Fruit fly (Drosophila melanogaster) whole organism, embryonic: ENCODE data around the gene MED14.

Experiments
- Bdp1 ChIP-seq: fragments of 200-800 bp; sonication (Bioruptor generic); optimal IDR thresholded peaks from 3 replicates; lab custom pipeline; 2016; ENCODE audit warnings: missing biosample characterization, missing genetic modification characterization
- CG10267 ChIP-seq: fragments of 200-800 bp; sonication (Bioruptor generic); optimal IDR thresholded peaks from 2 replicates; lab custom pipeline; 2018; ENCODE audit warnings: missing biosample characterization, mild to moderate bottlenecking, missing genetic modification characterization, moderate library complexity
- CG10366 ChIP-seq: fragments of 200-800 bp; sonication (Bioruptor generic); IDR thresholded peaks from 2 replicates; pipeline ENCODE4 v1.3.6; 2022; ENCODE audit warnings: missing biosample characterization, missing genetic modification characterization
- CG16813 ChIP-seq: fragments of 200-800 bp; sonication (Bioruptor generic); IDR thresholded peaks from 3 replicates; pipeline ENCODE4 v1.3.6; 2022; ENCODE audit warnings: missing biosample characterization, missing genetic modification characterization; ENCODE audit not compliant: partially characterized antibody
- CG16815 ChIP-seq: fragments of 200-800 bp; sonication (Bioruptor generic); optimal IDR thresholded peaks from 3 replicates; lab custom pipeline; 2017; ENCODE audit warnings: missing biosample characterization, mild to moderate bottlenecking, missing genetic modification characterization
- CG17328 ChIP-seq: fragments of 200-800 bp; sonication (Bioruptor generic); IDR thresholded peaks from 2 replicates; pipeline ENCODE4 v1.3.6; 2022; ENCODE audit warnings: missing biosample characterization, missing genetic modification characterization
- CG18764 ChIP-seq: fragments of 200-800 bp; sonication (Bioruptor generic); optimal IDR thresholded peaks from 3 replicates; lab custom pipeline; 2016; ENCODE audit warnings: missing biosample characterization, missing genetic modification characterization
- CG2875 ChIP-seq: fragments of 200-800 bp; sonication (Bioruptor generic); optimal IDR thresholded peaks from 2 replicates; lab custom pipeline; 2017; ENCODE audit warnings: missing biosample characterization, mild to moderate bottlenecking, missing genetic modification characterization, missing genetic modification reagents
- CG32767 ChIP-seq: fragments of 200-800 bp; sonication (Bioruptor generic); IDR thresholded peaks from 2 replicates; pipeline ENCODE4 v1.3.6; 2022; ENCODE audit warnings: missing biosample characterization, missing genetic modification characterization
- CG34376 ChIP-seq: fragments of 200-800 bp; sonication (Bioruptor generic); optimal IDR thresholded peaks from 2 replicates; lab custom pipeline; 2018; ENCODE audit warnings: missing biosample characterization, mild to moderate bottlenecking, missing genetic modification characterization
- CG4360 ChIP-seq: fragments of 200-800 bp; sonication (Bioruptor generic); IDR thresholded peaks from 2 replicates; pipeline ENCODE4 v1.3.6; 2022; ENCODE audit warnings: missing biosample characterization, missing genetic modification characterization
- CG43689 ChIP-seq: fragments of 200-800 bp; sonication (Bioruptor generic); IDR thresholded peaks from 2 replicates; pipeline ENCODE4 v1.3.6; 2022; ENCODE audit warnings: missing biosample characterization, missing genetic modification characterization
- CG6175 ChIP-seq: fragments of 200-800 bp; sonication (Bioruptor generic); IDR thresholded peaks from 3 replicates; pipeline ENCODE4 v1.3.6; 2022; ENCODE audit warnings: missing biosample characterization, missing genetic modification characterization
- CG6765 ChIP-seq: fragments of 200-800 bp; sonication (Bioruptor generic); optimal IDR thresholded peaks from 3 replicates; lab custom pipeline; 2017; ENCODE audit warnings: missing biosample characterization, mild to moderate bottlenecking, missing genetic modification characterization
- CkIIα-i1 ChIP-seq: fragments of 200-800 bp; sonication (Bioruptor generic); IDR thresholded peaks from 2 replicates; pipeline ENCODE4 v1.3.6; 2022; ENCODE audit warnings: missing biosample characterization, missing genetic modification characterization
- Dad ChIP-seq: fragments of 200-800 bp; sonication (Bioruptor generic); optimal IDR thresholded peaks from 3 replicates; lab custom pipeline; 2016; ENCODE audit warnings: missing biosample characterization, missing genetic modification characterization
- HLH4C ChIP-seq: fragments of 200-800 bp; sonication (Bioruptor generic); IDR thresholded peaks from 3 replicates; pipeline ENCODE4 v1.3.6; 2022; ENCODE audit warnings: missing biosample characterization, missing genetic modification characterization; ENCODE audit not compliant: partially characterized antibody
- Mad ChIP-seq: fragments of 200-800 bp; sonication (Bioruptor generic); optimal IDR thresholded peaks from 2 replicates; lab custom pipeline; 2016; ENCODE audit warnings: missing biosample characterization, missing genetic modification characterization
- Mes4 ChIP-seq: fragments of 200-800 bp; sonication (Bioruptor generic); optimal IDR thresholded peaks from 2 replicates; lab custom pipeline; 2016; ENCODE audit warnings: missing biosample characterization, missing genetic modification characterization
- Ptx1 ChIP-seq: fragments of 200-800 bp; sonication (Bioruptor generic); IDR thresholded peaks from 2 replicates; pipeline ENCODE4 v1.3.6; 2022; ENCODE audit warnings: missing biosample characterization, missing genetic modification characterization
- Xbp1 ChIP-seq: fragments of 200-800 bp; sonication (Bioruptor generic); optimal IDR thresholded peaks from 3 replicates; lab custom pipeline; 2016; ENCODE audit warnings: missing biosample characterization, mild to moderate bottlenecking, missing genetic modification characterization
- al ChIP-seq: fragments of 200-800 bp; sonication (Bioruptor generic); IDR thresholded peaks from 2 replicates; pipeline ENCODE4 v1.3.6; 2022; ENCODE audit warnings: missing biosample characterization, missing genetic modification characterization
- ap ChIP-seq: fragments of 200-800 bp; sonication (Bioruptor generic); IDR thresholded peaks from 2 replicates; pipeline ENCODE4 v1.3.6; 2022; ENCODE audit warnings: missing biosample characterization, missing genetic modification characterization
- az2 ChIP-seq: fragments of 200-800 bp; sonication (Bioruptor generic); optimal IDR thresholded peaks from 3 replicates; lab custom pipeline; 2016; ENCODE audit warnings: missing biosample characterization, missing genetic modification characterization
- bigmax ChIP-seq: fragments of 200-800 bp; sonication (Bioruptor generic); optimal IDR thresholded peaks from 2 replicates; lab custom pipeline; 2018; ENCODE audit warnings: missing biosample characterization, mild to moderate bottlenecking, missing genetic modification characterization
- bsh ChIP-seq, 2 experiments: fragments of 200-800 bp; sonication (Bioruptor generic); optimal IDR thresholded peaks; 2 replicates each; lab custom pipeline; 2017 to 2018; ENCODE audit warnings: mild to moderate bottlenecking in 2 of 2, missing biosample characterization in 2 of 2, missing genetic modification characterization in 2 of 2, moderate library complexity in 1 of 2
- chm ChIP-seq: fragments of 200-800 bp; sonication (Bioruptor generic); IDR thresholded peaks from 2 replicates; pipeline ENCODE4 v1.3.6; 2022; ENCODE audit warnings: missing biosample characterization, missing genetic modification characterization
- chn ChIP-seq: fragments of 200-800 bp; sonication (Bioruptor generic); optimal IDR thresholded peaks from 2 replicates; lab custom pipeline; 2016; ENCODE audit warnings: missing biosample characterization, missing genetic modification characterization
- crp ChIP-seq, 2 experiments: fragments of 200-800 bp; sonication (Bioruptor generic); optimal IDR thresholded peaks; 2 replicates in 1 of 2; 3 replicates in 1 of 2; lab custom pipeline; 2017; ENCODE audit warnings: missing biosample characterization in 2 of 2, missing genetic modification characterization in 2 of 2, mild to moderate bottlenecking in 1 of 2, moderate library complexity in 1 of 2
- disco-r ChIP-seq: fragments of 200-800 bp; sonication (Bioruptor generic); optimal IDR thresholded peaks from 2 replicates; lab custom pipeline; 2016; ENCODE audit warnings: missing biosample characterization, missing genetic modification characterization
- dm ChIP-seq: fragments of 200-800 bp; sonication (Bioruptor generic); optimal IDR thresholded peaks from 3 replicates; lab custom pipeline; 2016; ENCODE audit warnings: missing biosample characterization, missing genetic modification characterization
- esg ChIP-seq: fragments of 200-800 bp; sonication (Bioruptor generic); conservative IDR thresholded peaks from 2 replicates; pipeline ENCODE4 v1.3.6; 2022; ENCODE audit warnings: missing biosample characterization, missing genetic modification characterization
- eyg ChIP-seq: fragments of 200-800 bp; sonication (Bioruptor generic); optimal IDR thresholded peaks from 3 replicates; lab custom pipeline; 2016; ENCODE audit warnings: missing biosample characterization, missing genetic modification characterization
- fd96Cb ChIP-seq: fragments of 200-800 bp; sonication (Bioruptor generic); optimal IDR thresholded peaks from 2 replicates; lab custom pipeline; 2018; ENCODE audit warnings: missing biosample characterization, mild to moderate bottlenecking, missing genetic modification characterization, moderate library complexity
- h ChIP-seq: fragments of >200 bp; optimal IDR thresholded peaks from 2 replicates; lab custom pipeline; 2017
- her ChIP-seq: fragments of 200-800 bp; sonication (Bioruptor generic); optimal IDR thresholded peaks from 2 replicates; lab custom pipeline; 2016; ENCODE audit warnings: missing biosample characterization, missing genetic modification characterization
- ind ChIP-seq: fragments of 200-800 bp; sonication (Bioruptor generic); optimal IDR thresholded peaks from 3 replicates; lab custom pipeline; 2016; ENCODE audit warnings: missing biosample characterization, missing genetic modification characterization
- klu ChIP-seq: fragments of 200-800 bp; sonication (Bioruptor generic); IDR thresholded peaks from 2 replicates; pipeline ENCODE4 v1.3.6; 2022; ENCODE audit warnings: missing biosample characterization, missing genetic modification characterization
- kni ChIP-seq: fragments of 200-800 bp; sonication (Bioruptor generic); optimal IDR thresholded peaks from 3 replicates; lab custom pipeline; 2017; ENCODE audit warnings: mild to moderate bottlenecking, missing biosample characterization, missing genetic modification reagents, missing genetic modification characterization
- nerfin-1 ChIP-seq: fragments of 200-800 bp; sonication (Bioruptor generic); optimal IDR thresholded peaks from 3 replicates; lab custom pipeline; 2019; ENCODE audit warnings: missing biosample characterization, mild to moderate bottlenecking, missing genetic modification characterization, moderate library complexity
- odd ChIP-seq: fragments of 200-800 bp; sonication (Bioruptor generic); optimal IDR thresholded peaks from 2 replicates; lab custom pipeline; 2017; ENCODE audit warnings: missing biosample characterization, mild to moderate bottlenecking, missing genetic modification characterization
- p53 ChIP-seq: fragments of 200-800 bp; sonication (Bioruptor generic); optimal IDR thresholded peaks from 2 replicates; lab custom pipeline; 2016; ENCODE audit warnings: missing biosample characterization, missing genetic modification characterization
- pros ChIP-seq: fragments of 200-800 bp; sonication (Bioruptor generic); optimal IDR thresholded peaks from 3 replicates; lab custom pipeline; 2019; ENCODE audit warnings: missing biosample characterization, mild to moderate bottlenecking, missing genetic modification characterization, moderate library complexity
- ro ChIP-seq: fragments of 200-800 bp; sonication (Bioruptor generic); IDR thresholded peaks from 2 replicates; pipeline ENCODE4 v1.3.6; 2022; ENCODE audit warnings: missing biosample characterization, missing genetic modification characterization
- sens-2 ChIP-seq: fragments of 200-800 bp; sonication (Bioruptor generic); IDR thresholded peaks from 2 replicates; pipeline ENCODE4 v1.3.6; 2022; ENCODE audit warnings: missing biosample characterization, missing genetic modification characterization
- stwl ChIP-seq: fragments of 200-800 bp; sonication (Bioruptor generic); optimal IDR thresholded peaks from 3 replicates; lab custom pipeline; 2018; ENCODE audit warnings: missing biosample characterization, mild to moderate bottlenecking, missing genetic modification characterization, moderate library complexity
- tll ChIP-seq, 2 experiments: fragments of 200-800 bp in 1 of 2; fragments of >200 bp in 1 of 2; sonication (Bioruptor generic) in 1 of 2; optimal IDR thresholded peaks; 2 replicates each; lab custom pipeline; 2017 to 2019; ENCODE audit warnings: missing biosample characterization in 2 of 2, missing genetic modification characterization in 2 of 2, mild to moderate bottlenecking in 1 of 2, moderate library complexity in 1 of 2
- unpg ChIP-seq: fragments of 200-800 bp; sonication (Bioruptor generic); optimal IDR thresholded peaks from 3 replicates; lab custom pipeline; 2018; ENCODE audit warnings: missing biosample characterization, mild to moderate bottlenecking, missing genetic modification characterization, moderate library complexity
- zen2 ChIP-seq: fragments of 200-800 bp; sonication (Bioruptor generic); IDR thresholded peaks from 3 replicates; pipeline ENCODE4 v1.3.6; 2022; ENCODE audit warnings: missing biosample characterization, missing genetic modification characterization; ENCODE audit not compliant: partially characterized antibody
- zfh2 ChIP-seq: fragments of 200-800 bp; sonication (Bioruptor generic); optimal IDR thresholded peaks from 2 replicates; lab custom pipeline; 2016; ENCODE audit warnings: missing biosample characterization, missing genetic modification characterization

The MED14 gene

DNA sequence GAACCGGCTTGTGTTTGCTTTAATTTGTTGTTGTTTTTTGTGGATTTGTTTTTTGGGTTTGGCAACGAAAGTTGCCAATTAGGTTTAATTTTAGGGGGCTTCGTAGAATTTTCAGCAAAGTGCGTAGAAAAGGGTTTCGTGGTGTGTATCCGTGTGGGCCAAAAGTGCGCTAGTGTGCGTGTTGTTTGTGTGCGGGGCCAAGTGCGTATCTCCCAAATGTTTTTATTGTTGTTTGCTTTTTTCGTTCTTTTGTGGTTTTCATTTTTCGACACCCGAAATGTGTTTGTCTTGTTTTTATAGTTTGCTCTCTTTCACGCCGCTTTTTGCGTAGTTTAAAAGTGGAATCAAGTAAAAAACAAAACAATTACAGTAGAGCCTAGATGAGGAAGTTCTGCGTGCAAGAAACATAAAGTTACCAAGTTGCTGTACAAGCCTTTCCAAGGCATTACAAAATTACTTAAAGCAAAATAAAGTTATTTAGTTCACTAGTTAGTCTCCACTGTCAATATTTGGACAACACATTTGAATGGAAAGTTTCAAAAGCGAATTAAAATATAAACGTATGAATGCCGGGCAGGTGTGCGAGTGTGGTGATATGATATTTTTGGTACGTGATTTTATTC is 46.1 kb upstream of the MED14 start (continued):
- TF ChIP-seq CG32767 (GFP tag; lab: Robert Waterston, UW): peak; percentile 61
- TF ChIP-seq CkIIα-i1: no peak
- TF ChIP-seq bsh (GFP tag; optimal IDR thresholded peaks at IDR 0.05; lab: Kevin White, UChicago): peak in 1 of 2 experiments; percentile 28
- peak; percentile 63 for TF ChIP-seq chn (GFP tag; lab: Kevin White, UChicago)
- TF ChIP-seq ap: peak; percentile 50; the same call in 1 of the 2 replicates
- no peak for TF ChIP-seq HLH4C (GFP tag; lab: Robert Waterston, UW)
- no peak for TF ChIP-seq CG4360
- TF ChIP-seq CG10267 (tag; lab: Kevin White, UChicago): peak; percentile 25
- no peak for TF ChIP-seq tll (GFP tag; optimal IDR thresholded peaks at IDR 0.05; lab: Kevin White, UChicago)
- peak; percentile 72 for TF ChIP-seq esg
- TF ChIP-seq ind (GFP tag; lab: Kevin White, UChicago): peak; percentile 82
- peak; percentile 87 for TF ChIP-seq CG34376 (GFP tag; lab: Kevin White, UChicago)
- peak; percentile 97 for TF ChIP-seq zfh2 (GFP tag; lab: Kevin White, UChicago)
- TF ChIP-seq dm (GFP tag; lab: Kevin White, UChicago): peak; percentile 20
- peak; percentile 82 for TF ChIP-seq klu (GFP tag; lab: Robert Waterston, UW)
- TF ChIP-seq ro (GFP tag; lab: Robert Waterston, UW): no peak
- TF ChIP-seq Dad: no peak
- TF ChIP-seq crp (GFP tag; optimal IDR thresholded peaks at IDR 0.05; lab: Kevin White, UChicago): no peak
- TF ChIP-seq Mad (GFP tag; lab: Kevin White, UChicago): peak; percentile 3
- no peak for TF ChIP-seq fd96Cb (tag; lab: Kevin White, UChicago)
- no peak for TF ChIP-seq stwl
- peak; percentile 50; the same call in 1 of the 2 replicates for TF ChIP-seq CG17328
- peak; percentile 70 for TF ChIP-seq unpg (GFP tag; lab: Kevin White, UChicago)
- no peak for TF ChIP-seq bigmax
- peak; percentile 63 for TF ChIP-seq CG6765 (GFP tag; lab: Kevin White, UChicago)
- TF ChIP-seq sens-2 (GFP tag; lab: Robert Waterston, UW): no peak
- TF ChIP-seq Bdp1 (GFP tag; lab: Kevin White, UChicago): peak; percentile 40
- no peak for TF ChIP-seq nerfin-1 (tag; lab: Kevin White, UChicago)
- TF ChIP-seq CG16813: no peak
- TF ChIP-seq pros: no peak
- TF ChIP-seq al: peak; percentile 93
- TF ChIP-seq CG43689 (GFP tag; lab: Robert Waterston, UW): peak; percentile 64; the same call in 1 of the 2 replicates
- TF ChIP-seq CG18764: no peak
- TF ChIP-seq odd (GFP tag; lab: Kevin White, UChicago): no peak
- no peak for TF ChIP-seq zen2 (GFP tag; lab: Robert Waterston, UW)
- no peak for TF ChIP-seq CG2875
- peak; percentile 69 for TF ChIP-seq disco-r (GFP tag; lab: Kevin White, UChicago)
- TF ChIP-seq Xbp1 (GFP tag; lab: Kevin White, UChicago): peak; percentile 70
- peak; percentile 21 for TF ChIP-seq p53 (GFP tag; lab: Kevin White, UChicago)
- peak; percentile 87; the same call in 2 of the 3 replicates for TF ChIP-seq CG6175 (GFP tag; lab: Robert Waterston, UW)
- TF ChIP-seq her (GFP tag; lab: Kevin White, UChicago): peak; percentile 85
- TF ChIP-seq h: no peak
- TF ChIP-seq CG16815 (GFP tag; lab: Kevin White, UChicago): peak; percentile 71
- peak; percentile 79 for TF ChIP-seq CG10366 (GFP tag; lab: Robert Waterston, UW)
- peak; percentile 58 for TF ChIP-seq az2 (GFP tag; lab: Kevin White, UChicago)
- TF ChIP-seq chm (GFP tag; lab: Robert Waterston, UW): no peak; the same call in 1 of the 2 replicates
- TF ChIP-seq Mes4 (GFP tag; lab: Kevin White, UChicago): peak; percentile 26
- TF ChIP-seq kni (GFP tag; lab: Kevin White, UChicago): no peak
- peak; percentile 83 for TF ChIP-seq Ptx1 (GFP tag; lab: Robert Waterston, UW)
- TF ChIP-seq eyg (GFP tag; lab: Kevin White, UChicago): peak; percentile 76
